Worm (Caenorhabditis elegans) whole organism, early embryonic: ENCODE results near the gene C08B6.8.

Experiments used
- B0310.2 ChIP-seq: sonication (generic microtip); optimal IDR thresholded peaks from 2 replicates; lab custom pipeline; 2016; ENCODE audit warnings: mild to moderate bottlenecking, missing genetic modification characterization, missing compliant biosample characterization
- F13C5.2 ChIP-seq: sonication (generic microtip); optimal IDR thresholded peaks from 2 replicates; lab custom pipeline; 2017; ENCODE audit warnings: mild to moderate bottlenecking, missing genetic modification characterization, inconsistent platforms, missing compliant biosample characterization
- ama-1 ChIP-seq: fragments of 150-350 bp; optimal IDR thresholded peaks from 2 replicates; lab custom pipeline; 2014
- ceh-13 ChIP-seq: fragments of 200-800 bp; sonication (Bioruptor generic); optimal IDR thresholded peaks from 2 replicates; lab custom pipeline; 2018; ENCODE audit warnings: mild to moderate bottlenecking, missing genetic modification characterization, missing compliant biosample characterization
- ceh-36 ChIP-seq: sonication (generic microtip); optimal IDR thresholded peaks from 2 replicates; lab custom pipeline; 2016; ENCODE audit warnings: missing genetic modification characterization, inconsistent platforms, missing compliant biosample characterization
- flt-1 ChIP-seq: fragments of 200-800 bp; sonication (Bioruptor generic); IDR thresholded peaks from 2 replicates; pipeline ENCODE4 v1.3.6; 2022; ENCODE audit warnings: missing genetic modification characterization, missing compliant biosample characterization
- hnd-1 ChIP-seq: sonication (generic microtip); optimal IDR thresholded peaks from 2 replicates; lab custom pipeline; 2016; ENCODE audit warnings: missing genetic modification characterization, missing compliant biosample characterization
- tbx-11 ChIP-seq: fragments of 200-800 bp; sonication (Bioruptor generic); IDR thresholded peaks from 2 replicates; pipeline ENCODE4 v1.3.6; 2022; ENCODE audit warnings: missing genetic modification characterization, missing compliant biosample characterization
- tbx-37 ChIP-seq: fragments of 200-800 bp; sonication (Bioruptor generic); conservative IDR thresholded peaks from 2 replicates; pipeline ENCODE4 v1.3.6; 2022; ENCODE audit warnings: missing genetic modification reagents, missing genetic modification characterization, missing compliant biosample characterization
- tra-4 ChIP-seq: sonication (generic microtip); optimal IDR thresholded peaks from 2 replicates; lab custom pipeline; 2017; ENCODE audit warnings: missing genetic modification characterization, missing compliant biosample characterization

- TF ChIP-seq B0310.2, result no peak
- no peak for TF ChIP-seq F13C5.2 (tag; lab: Kevin White, UChicago)
- no peak for TF ChIP-seq flt-1
- no peak for TF ChIP-seq tbx-11 (GFP tag; lab: Robert Waterston, UW)
- TF ChIP-seq ama-1 (lab: Kevin White, UChicago), result no peak
- TF ChIP-seq tbx-37, result no peak
- TF ChIP-seq ceh-36, result no peak
- no peak for TF ChIP-seq tra-4 (tag; lab: Kevin White, UChicago)
- no peak for TF ChIP-seq ceh-13
- no peak for TF ChIP-seq hnd-1 (tag; lab: Kevin White, UChicago)
These were observed 44.8 kb downstream of the C08B6.8 start, which contains the start of gene cul-5 for ce11 chrV:10179235-10179634.
